Fruit fly (Drosophila melanogaster) whole organism, pupa: ENCODE data around the gene Ptip.

ENCODE experiments used
- CG10348 ChIP-seq: fragments of 200-800 bp; sonication (Bioruptor generic); IDR thresholded peaks from 2 replicates; pipeline ENCODE4 v1.3.6; 2022; ENCODE audit warnings: missing biosample characterization, missing genetic modification characterization
- CG12605 ChIP-seq: fragments of 200-800 bp; sonication (Bioruptor generic); IDR thresholded peaks from 2 replicates; pipeline ENCODE4 v1.3.6; 2022; ENCODE audit warnings: missing biosample characterization, missing genetic modification characterization
- CG13204 ChIP-seq: fragments of 200-800 bp; sonication (Bioruptor generic); optimal IDR thresholded peaks from 2 replicates; lab custom pipeline; 2018; ENCODE audit warnings: missing biosample characterization, mild to moderate bottlenecking, missing genetic modification characterization, moderate library complexity
- CG14655 ChIP-seq: fragments of 200-800 bp; sonication (Bioruptor generic); optimal IDR thresholded peaks from 3 replicates; lab custom pipeline; 2017; ENCODE audit warnings: mild to moderate bottlenecking, missing biosample characterization, missing genetic modification reagents, missing genetic modification characterization
- CG15710 ChIP-seq: fragments of 200-800 bp; sonication (Bioruptor generic); optimal IDR thresholded peaks from 2 replicates; lab custom pipeline; 2018; ENCODE audit warnings: missing biosample characterization, mild to moderate bottlenecking, missing genetic modification characterization, moderate library complexity
- CG17806 ChIP-seq: fragments of 200-800 bp; sonication (Bioruptor generic); optimal IDR thresholded peaks from 2 replicates; lab custom pipeline; 2018; ENCODE audit warnings: missing biosample characterization, mild to moderate bottlenecking, missing genetic modification characterization, moderate library complexity
- CG32121 ChIP-seq: fragments of 200-800 bp; sonication (Bioruptor generic); IDR thresholded peaks from 2 replicates; pipeline ENCODE4 v1.3.6; 2022; ENCODE audit warnings: missing biosample characterization, missing genetic modification characterization
- CG34367 ChIP-seq: fragments of 200-800 bp; sonication (Bioruptor generic); optimal IDR thresholded peaks from 2 replicates; lab custom pipeline; 2018; ENCODE audit warnings: missing biosample characterization, mild to moderate bottlenecking, missing genetic modification characterization
- CG4496 ChIP-seq: fragments of 200-800 bp; sonication (Bioruptor generic); IDR thresholded peaks from 3 replicates; pipeline ENCODE4 v1.3.6; 2022; ENCODE audit warnings: missing biosample characterization, missing genetic modification characterization
- CG8159 ChIP-seq: fragments of 200-800 bp; sonication (Bioruptor generic); optimal IDR thresholded peaks from 3 replicates; lab custom pipeline; 2018; ENCODE audit warnings: missing biosample characterization, mild to moderate bottlenecking, missing genetic modification characterization, moderate library complexity
- CG8301 ChIP-seq: fragments of 200-800 bp; sonication (Bioruptor generic); optimal IDR thresholded peaks from 2 replicates; lab custom pipeline; 2018; ENCODE audit warnings: missing biosample characterization, mild to moderate bottlenecking, missing genetic modification characterization
- CG9948 ChIP-seq: fragments of 200-800 bp; sonication (Bioruptor generic); optimal IDR thresholded peaks from 2 replicates; lab custom pipeline; 2018; ENCODE audit warnings: missing biosample characterization, mild to moderate bottlenecking, missing genetic modification characterization, moderate library complexity
- D1 ChIP-seq: fragments of 200-800 bp; sonication (Bioruptor generic); optimal IDR thresholded peaks from 2 replicates; lab custom pipeline; 2018; ENCODE audit warnings: missing biosample characterization, mild to moderate bottlenecking, missing genetic modification characterization, moderate library complexity
- EcR ChIP-seq: fragments of 200-800 bp; sonication (Bioruptor generic); optimal IDR thresholded peaks from 3 replicates; lab custom pipeline; 2019; ENCODE audit warnings: missing biosample characterization, missing genetic modification characterization, mild to moderate bottlenecking, moderate library complexity, missing genetic modification reagents
- Ets98B ChIP-seq: fragments of 200-800 bp; sonication (Bioruptor generic); IDR thresholded peaks from 2 replicates; pipeline ENCODE4 v1.3.6; 2022; ENCODE audit warnings: missing biosample characterization, missing genetic modification characterization
- Pif1A ChIP-seq: fragments of 200-800 bp; sonication (Bioruptor generic); optimal IDR thresholded peaks from 3 replicates; lab custom pipeline; 2016; ENCODE audit warnings: missing biosample characterization, missing genetic modification characterization
- Pif1B ChIP-seq: fragments of 200-800 bp; sonication (Bioruptor generic); optimal IDR thresholded peaks from 3 replicates; lab custom pipeline; 2016; ENCODE audit warnings: missing biosample characterization, missing genetic modification characterization
- Snoo ChIP-seq: fragments of 200-800 bp; sonication (Bioruptor generic); optimal IDR thresholded peaks from 3 replicates; lab custom pipeline; 2017; ENCODE audit warnings: missing biosample characterization, mild to moderate bottlenecking, missing genetic modification characterization, inconsistent platforms
- fd96Ca ChIP-seq: fragments of 200-800 bp; sonication (Bioruptor generic); IDR thresholded peaks from 3 replicates; pipeline ENCODE4 v1.3.6; 2022; ENCODE audit warnings: missing biosample characterization, missing genetic modification characterization
- gl ChIP-seq: fragments of 200-800 bp; sonication (Bioruptor generic); optimal IDR thresholded peaks from 2 replicates; lab custom pipeline; 2018; ENCODE audit warnings: missing biosample characterization, mild to moderate bottlenecking, missing genetic modification characterization
- rn ChIP-seq: fragments of 200-800 bp; sonication (Bioruptor generic); IDR thresholded peaks from 2 replicates; pipeline ENCODE4 v1.3.6; 2022; ENCODE audit warnings: missing biosample characterization, missing genetic modification characterization

Gene Ptip

DNA sequence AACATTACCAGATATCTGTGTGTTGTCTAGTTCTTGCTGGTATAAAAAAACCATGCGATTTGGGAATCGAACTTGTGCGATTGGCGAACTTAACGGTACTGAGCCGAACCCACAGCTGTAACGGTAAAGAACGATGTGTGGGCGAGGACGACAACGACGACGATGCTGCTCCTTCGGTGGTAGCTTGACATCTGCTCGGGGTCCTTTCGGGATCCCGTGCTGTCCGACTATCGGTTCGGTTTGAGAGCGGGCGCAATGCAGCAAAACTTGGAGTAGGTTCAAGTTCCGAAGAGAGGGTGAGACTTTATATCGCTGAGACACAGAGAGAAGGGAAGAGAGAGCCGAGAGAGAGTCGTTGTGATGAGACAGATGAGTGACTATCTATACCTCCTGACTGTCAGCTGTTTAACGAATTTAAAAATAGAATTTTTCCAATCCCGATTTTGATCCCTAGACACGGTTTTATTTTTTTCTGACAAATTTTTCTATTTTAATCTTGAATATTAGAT, 35.6 kb downstream of the Ptip start, which contains the start of gene CG17364:
TSS of gene CG17364 (minus strand) at position 168 of the 509 bp plus-strand sequence.
- TF ChIP-seq rn (GFP tag; lab: Robert Waterston, UW) = no peak
- no peak for TF ChIP-seq CG34367
- no peak for TF ChIP-seq Pif1A (GFP tag; lab: Kevin White, UChicago)
- TF ChIP-seq CG32121 (GFP tag; lab: Robert Waterston, UW) = no peak
- TF ChIP-seq gl (tag; lab: Kevin White, UChicago) = no peak
- TF ChIP-seq CG15710 (tag; lab: Kevin White, UChicago) = no peak
- TF ChIP-seq fd96Ca (GFP tag; lab: Robert Waterston, UW) = no peak
- TF ChIP-seq CG14655 (GFP tag; lab: Kevin White, UChicago) = no peak
- no peak for TF ChIP-seq D1 (tag; lab: Kevin White, UChicago)
- no peak for TF ChIP-seq CG17806 (tag; lab: Kevin White, UChicago)
- TF ChIP-seq CG12605 = no peak
- no peak for TF ChIP-seq CG4496 (GFP tag; lab: Robert Waterston, UW)
- no peak for TF ChIP-seq CG8301
- no peak for TF ChIP-seq CG9948 (tag; lab: Kevin White, UChicago)
- no peak for TF ChIP-seq CG13204 (GFP tag; lab: Kevin White, UChicago)
- TF ChIP-seq CG8159 (tag; lab: Kevin White, UChicago) = no peak
- no peak for TF ChIP-seq Pif1B (GFP tag; lab: Kevin White, UChicago)

DNA sequence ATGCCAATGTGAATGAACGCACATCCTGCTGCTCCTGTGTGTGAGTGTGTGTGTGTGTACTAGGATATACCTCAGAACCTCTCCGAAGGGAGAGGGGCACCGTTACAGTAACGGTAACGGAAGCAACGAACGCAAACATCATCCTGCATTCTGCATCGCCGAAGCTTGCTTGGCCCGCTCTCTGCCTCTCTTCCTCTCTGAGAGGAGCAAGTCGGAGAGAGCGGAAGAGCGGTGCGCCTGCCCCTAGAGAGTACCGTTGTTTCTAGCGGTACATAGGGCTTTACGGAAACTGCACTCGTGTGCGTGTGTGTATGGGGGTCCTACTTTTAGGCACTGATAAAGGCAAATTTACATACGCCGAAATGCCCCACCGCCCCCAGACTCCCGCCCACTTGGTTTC, 37.6 kb downstream of the Ptip start:
- TF ChIP-seq CG13204 (GFP tag; lab: Kevin White, UChicago) = peak; percentile 20
- no peak for TF ChIP-seq CG8159 (tag; lab: Kevin White, UChicago)

DNA sequence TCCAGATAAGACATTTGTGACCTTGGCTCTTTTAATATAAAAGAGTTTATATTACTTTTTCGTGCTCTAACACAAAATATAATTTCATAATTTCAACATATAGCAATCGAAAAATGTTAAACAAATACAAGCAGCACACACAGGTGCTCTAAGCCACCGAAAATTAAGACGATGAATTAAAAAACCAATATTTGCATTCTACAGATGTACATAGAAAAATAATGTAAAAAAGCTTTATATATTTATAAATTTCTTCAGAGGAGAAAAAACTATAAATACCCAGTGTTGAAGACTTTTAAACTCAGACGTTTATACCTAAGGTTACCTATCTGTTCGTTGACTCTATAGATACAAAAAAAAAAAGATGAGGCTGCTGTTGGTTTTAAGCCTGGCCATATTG, 41.3 kb downstream of the Ptip start, which contains the start of gene CG9040:
TSS of gene CG9040 (plus strand) at position 301 of the 400 bp plus-strand sequence.
- TF ChIP-seq CG10348 (no peak), CG9948 (tag; lab: Kevin White, UChicago) (no peak), CG13204 (GFP tag; lab: Kevin White, UChicago) (no peak), CG34367 (no peak), Snoo (tag; lab: Kevin White, UChicago) (no peak), Pif1B (GFP tag; lab: Kevin White, UChicago) (no peak), rn (GFP tag; lab: Robert Waterston, UW) (no peak), CG4496 (GFP tag; lab: Robert Waterston, UW) (no peak), Ets98B (GFP tag; lab: Robert Waterston, UW) (no peak), CG14655 (GFP tag; lab: Kevin White, UChicago) (no peak), fd96Ca (GFP tag; lab: Robert Waterston, UW) (no peak), CG32121 (GFP tag; lab: Robert Waterston, UW) (no peak), gl (tag; lab: Kevin White, UChicago) (no peak), CG12605 (no peak), Pif1A (GFP tag; lab: Kevin White, UChicago) (no peak), CG17806 (tag; lab: Kevin White, UChicago) (no peak)

DNA sequence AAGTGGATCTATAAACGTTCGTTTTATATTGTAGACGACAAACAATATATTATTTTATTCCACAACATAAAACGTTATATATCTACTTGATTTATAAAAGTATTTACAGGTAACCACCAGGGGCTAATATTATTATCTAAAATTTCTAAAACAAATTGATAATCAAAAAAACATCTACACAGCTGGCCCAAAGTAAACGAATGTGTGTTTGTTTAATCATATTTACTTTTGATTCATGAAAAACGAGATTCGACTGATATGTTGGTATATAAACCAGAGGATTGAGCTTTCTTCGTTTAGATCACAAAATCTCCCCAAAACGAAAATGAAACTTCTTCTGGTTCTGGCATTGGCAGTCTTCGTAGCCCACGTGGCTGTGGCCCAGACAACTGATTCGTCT, 42.6 kb downstream of the Ptip start, which contains the start of gene CG17362:
TSS of gene CG17362 (plus strand) at position 291 of the 400 bp plus-strand sequence.
- no peak for TF ChIP-seq CG8159 (tag; lab: Kevin White, UChicago)

DNA sequence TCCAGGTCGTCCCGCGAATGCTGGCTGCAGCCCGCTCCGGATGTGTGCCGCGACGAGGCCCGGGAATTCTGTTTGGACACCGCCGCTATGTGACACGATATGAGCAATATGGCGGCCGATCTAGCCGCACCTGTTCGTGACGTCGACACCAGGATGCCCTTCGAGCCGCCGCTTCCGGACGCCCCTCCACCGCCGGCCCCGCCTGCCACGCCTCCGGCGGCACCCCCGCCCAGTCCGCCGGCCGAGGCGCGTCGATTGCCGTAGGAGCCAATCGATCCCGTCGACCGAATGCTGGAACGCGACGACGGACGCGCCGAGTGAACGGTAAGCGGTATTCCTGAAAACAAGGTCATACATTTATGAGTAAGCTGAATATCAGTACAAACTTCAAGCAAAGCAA, 46.4 kb downstream of the Ptip start:
- no peak for TF ChIP-seq D1 (tag; lab: Kevin White, UChicago)
- no peak for TF ChIP-seq rn (GFP tag; lab: Robert Waterston, UW)
- TF ChIP-seq CG13204 (GFP tag; lab: Kevin White, UChicago) = no peak
- no peak for TF ChIP-seq Pif1B (GFP tag; lab: Kevin White, UChicago)
- TF ChIP-seq EcR (GFP tag; lab: Kevin White, UChicago) = no peak
- TF ChIP-seq gl (tag; lab: Kevin White, UChicago) = no peak
- TF ChIP-seq Ets98B (GFP tag; lab: Robert Waterston, UW) = no peak
- TF ChIP-seq CG10348 = no peak
- TF ChIP-seq Snoo (tag; lab: Kevin White, UChicago) = no peak
- no peak for TF ChIP-seq fd96Ca (GFP tag; lab: Robert Waterston, UW)
- no peak for TF ChIP-seq CG8301
- TF ChIP-seq, all 21 proteins: peak for 0

DNA sequence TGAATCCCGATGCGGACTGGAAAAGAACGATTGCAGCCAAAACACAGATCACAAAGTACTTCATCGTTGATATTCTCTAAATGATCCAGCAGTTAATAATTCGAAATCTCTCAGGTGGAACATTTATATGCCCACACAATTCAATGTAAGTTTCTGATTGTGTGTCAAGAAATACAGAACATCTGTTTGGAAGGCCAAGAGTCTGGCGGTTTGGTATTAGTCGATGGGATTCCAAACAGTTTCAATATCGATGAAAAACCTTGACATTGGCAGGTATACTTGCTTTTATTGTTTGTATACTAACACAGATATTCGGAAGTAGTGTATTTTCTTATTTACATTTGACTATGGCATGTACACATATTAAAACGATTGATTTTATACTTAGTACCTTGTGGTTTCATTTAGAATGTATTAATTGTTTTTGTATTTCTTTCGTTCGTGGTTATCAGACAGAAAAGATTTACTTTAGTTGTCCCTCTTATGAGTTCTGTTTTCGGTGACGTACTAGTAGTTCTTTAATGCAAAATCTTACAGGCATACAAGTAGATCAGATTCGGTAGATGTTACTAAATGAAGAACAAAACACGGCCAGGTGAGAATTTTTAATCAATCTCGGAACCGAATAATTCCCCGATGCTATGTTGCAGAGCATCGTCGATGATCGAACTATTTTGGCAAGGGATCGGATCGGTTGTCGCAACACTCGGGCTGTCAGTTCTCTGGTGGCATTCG, 55.4 kb downstream of the Ptip start, which contains the start of the genes CG13738 and Hsc70-1:
TSS of gene CG13738 (minus strand) at position 101 of the 735 bp plus-strand sequence.
TSS of gene Hsc70-1 (plus strand) at position 685 of the 735 bp plus-strand sequence.
- TF ChIP-seq CG15710 (tag; lab: Kevin White, UChicago) (no peak), CG9948 (tag; lab: Kevin White, UChicago) (no peak), D1 (tag; lab: Kevin White, UChicago) (no peak), CG14655 (GFP tag; lab: Kevin White, UChicago) (no peak), Pif1B (GFP tag; lab: Kevin White, UChicago) (no peak), CG8159 (tag; lab: Kevin White, UChicago) (no peak), CG4496 (GFP tag; lab: Robert Waterston, UW) (no peak), CG34367 (no peak)
